Fruit fly (Drosophila melanogaster) whole organism: ENCODE measurements around the gene lsn.

ENCODE experiments used
- CG8478 ChIP-seq: fragments of >200 bp; optimal IDR thresholded peaks from 2 replicates; lab custom pipeline; 2018; ENCODE audit warnings: inconsistent platforms
- Dll ChIP-seq: fragments of >200 bp; optimal IDR thresholded peaks from 2 replicates; lab custom pipeline; 2017
- pan ChIP-seq: fragments of >200 bp; optimal IDR thresholded peaks from 2 replicates; lab custom pipeline; 2017
- usp ChIP-seq: fragments of >200 bp; optimal IDR thresholded peaks from 2 replicates; lab custom pipeline; 2017; ENCODE audit warnings: missing biosample characterization, missing genetic modification characterization, mixed read lengths

- no peak for TF ChIP-seq usp (GFP tag; lab: Kevin White, UChicago)
- TF ChIP-seq pan (lab: Kevin White, UChicago) = no peak
- TF ChIP-seq Dll (lab: Kevin White, UChicago) = no peak
- no peak for TF ChIP-seq CG8478 (lab: Kevin White, UChicago)
Measured at dm6 chr3R:21847438-21847837, 17.5 kb upstream of the lsn start.
